Fruit fly (Drosophila melanogaster) whole organism, embryonic: ENCODE data around the gene Ids.
A peak's percentile ranks its signal among the peaks of the same experiment; 100 is the strongest.

ENCODE experiments used
- Abd-B ChIP-seq: fragments of 200-800 bp; sonication (Bioruptor generic); optimal IDR thresholded peaks from 2 replicates; lab custom pipeline; 2018; ENCODE audit warnings: missing biosample characterization, mild to moderate bottlenecking, missing genetic modification characterization, moderate library complexity
- Atf3 ChIP-seq: fragments of 200-800 bp; sonication (Bioruptor generic); optimal IDR thresholded peaks from 3 replicates; lab custom pipeline; 2016; ENCODE audit warnings: missing biosample characterization, missing genetic modification characterization
- Awh ChIP-seq: fragments of 200-800 bp; sonication (Bioruptor generic); IDR thresholded peaks from 2 replicates; pipeline ENCODE4, ENCODE4 v1.3.6; 2022; ENCODE audit warnings: missing biosample characterization, missing genetic modification characterization
- BtbVII ChIP-seq: fragments of 200-800 bp; sonication (Bioruptor generic); optimal IDR thresholded peaks from 3 replicates; lab custom pipeline; 2017; ENCODE audit warnings: missing biosample characterization, mild to moderate bottlenecking, missing genetic modification characterization
- Bteb2 ChIP-seq: fragments of 200-800 bp; sonication (Bioruptor generic); optimal IDR thresholded peaks from 2 replicates; lab custom pipeline; 2016; ENCODE audit warnings: missing biosample characterization, missing genetic modification characterization
- CG10462 ChIP-seq: fragments of 200-800 bp; sonication (Bioruptor generic); optimal IDR thresholded peaks from 2 replicates; lab custom pipeline; 2016; ENCODE audit warnings: missing biosample characterization, missing genetic modification characterization
- CG11085 ChIP-seq: fragments of 200-800 bp; sonication (Bioruptor generic); IDR thresholded peaks from 2 replicates; pipeline ENCODE4 v1.3.6; 2022; ENCODE audit warnings: missing biosample characterization, missing genetic modification characterization
- CG13287 ChIP-seq: fragments of 200-800 bp; sonication (Bioruptor generic); IDR thresholded peaks from 2 replicates; pipeline ENCODE4 v1.3.6; 2022; ENCODE audit warnings: missing biosample characterization, missing genetic modification characterization; ENCODE audit not compliant: partially characterized antibody
- CG14860 ChIP-seq: fragments of 200-800 bp; sonication (Bioruptor generic); IDR thresholded peaks from 3 replicates; pipeline ENCODE4 v1.3.6; 2022; ENCODE audit warnings: missing biosample characterization, missing genetic modification characterization; ENCODE audit not compliant: partially characterized antibody
- CG15514 ChIP-seq: fragments of 200-800 bp; sonication (Bioruptor generic); optimal IDR thresholded peaks from 3 replicates; lab custom pipeline; 2017; ENCODE audit warnings: missing biosample characterization, missing genetic modification characterization, mild to moderate bottlenecking, moderate library complexity, missing genetic modification reagents
- CG16779 ChIP-seq: fragments of 200-800 bp; sonication (Bioruptor generic); IDR thresholded peaks from 2 replicates; pipeline ENCODE4 v1.3.6; 2022; ENCODE audit warnings: missing biosample characterization, missing genetic modification characterization
- CG2129 ChIP-seq: fragments of 200-800 bp; sonication (Bioruptor generic); IDR thresholded peaks from 2 replicates; pipeline ENCODE4 v1.3.6; 2022; ENCODE audit warnings: missing biosample characterization, missing genetic modification characterization; ENCODE audit not compliant: partially characterized antibody
- CG2889 ChIP-seq: fragments of 200-800 bp; sonication (Bioruptor generic); IDR thresholded peaks from 3 replicates; pipeline ENCODE4 v1.3.6; 2022; ENCODE audit warnings: missing biosample characterization, missing genetic modification characterization
- CG34224 ChIP-seq: fragments of 200-800 bp; sonication (Bioruptor generic); IDR thresholded peaks from 3 replicates; pipeline ENCODE4 v1.3.6; 2022; ENCODE audit warnings: missing biosample characterization, missing genetic modification characterization; ENCODE audit not compliant: partially characterized antibody
- CG5245 ChIP-seq: fragments of 200-800 bp; sonication (Bioruptor generic); optimal IDR thresholded peaks from 3 replicates; lab custom pipeline; 2016; ENCODE audit warnings: missing biosample characterization, missing genetic modification characterization
- CG6654 ChIP-seq: fragments of 200-800 bp; sonication (Bioruptor generic); optimal IDR thresholded peaks from 2 replicates; lab custom pipeline; 2017; ENCODE audit warnings: missing biosample characterization, mild to moderate bottlenecking, missing genetic modification characterization
- CG6683 ChIP-seq: fragments of 200-800 bp; sonication (Bioruptor generic); optimal IDR thresholded peaks from 2 replicates; lab custom pipeline; 2017; ENCODE audit warnings: missing biosample characterization, mild to moderate bottlenecking, missing genetic modification characterization, missing genetic modification reagents
- CG6765 ChIP-seq: fragments of 200-800 bp; sonication (Bioruptor generic); optimal IDR thresholded peaks from 3 replicates; lab custom pipeline; 2017; ENCODE audit warnings: missing biosample characterization, mild to moderate bottlenecking, missing genetic modification characterization
- CG6791 ChIP-seq: fragments of 200-800 bp; sonication (Bioruptor generic); IDR thresholded peaks from 3 replicates; pipeline ENCODE4 v1.3.6; 2022; ENCODE audit warnings: missing biosample characterization, missing genetic modification characterization; ENCODE audit not compliant: partially characterized antibody
- CG6813 ChIP-seq: fragments of 200-800 bp; sonication (Bioruptor generic); optimal IDR thresholded peaks from 2 replicates; lab custom pipeline; 2017; ENCODE audit warnings: missing biosample characterization, missing genetic modification characterization, mild to moderate bottlenecking, moderate library complexity, missing genetic modification reagents
- CG8281 ChIP-seq: fragments of 200-800 bp; sonication (Bioruptor generic); optimal IDR thresholded peaks from 2 replicates; lab custom pipeline; 2018; ENCODE audit warnings: missing biosample characterization, mild to moderate bottlenecking, missing genetic modification characterization, moderate library complexity
- CG8290 ChIP-seq, 3 experiments: fragments of 200-800 bp; sonication (Bioruptor generic); optimal IDR thresholded peaks; 2 replicates each; lab custom pipeline; 2016 to 2019; ENCODE audit warnings: missing biosample characterization in 3 of 3, missing genetic modification characterization in 3 of 3, mild to moderate bottlenecking in 2 of 3, moderate library complexity in 1 of 3
- CG8924 ChIP-seq: fragments of 200-800 bp; optimal IDR thresholded peaks from 3 replicates; lab custom pipeline; 2019; ENCODE audit warnings: missing biosample characterization, mild to moderate bottlenecking, missing genetic modification characterization, moderate library complexity
- Dip3 ChIP-seq: fragments of 200-800 bp; sonication (Bioruptor generic); optimal IDR thresholded peaks from 3 replicates; lab custom pipeline; 2016; ENCODE audit warnings: missing biosample characterization, missing genetic modification characterization
- Eip74EF ChIP-seq, 2 experiments: fragments of 200-800 bp in 1 of 2; fragments of >200 bp in 1 of 2; sonication (Bioruptor generic) in 1 of 2; optimal IDR thresholded peaks; 2 replicates each; lab custom pipeline; 2017 to 2019; ENCODE audit warnings: missing biosample characterization in 2 of 2, missing genetic modification characterization in 2 of 2, mild to moderate bottlenecking in 1 of 2, moderate library complexity in 1 of 2
- Ets65A ChIP-seq: fragments of 200-800 bp; sonication (Bioruptor generic); peaks from one replicate; lab custom pipeline; 2016; ENCODE audit warnings: missing biosample characterization, missing genetic modification characterization
- Hr39 ChIP-seq: fragments of >200 bp; optimal IDR thresholded peaks from 2 replicates; lab custom pipeline; 2017
- Jarid2 ChIP-seq: fragments of 200-800 bp; sonication (Bioruptor generic); optimal IDR thresholded peaks from 3 replicates; lab custom pipeline; 2017; ENCODE audit warnings: mild to moderate bottlenecking, missing biosample characterization, missing genetic modification reagents, missing genetic modification characterization
- Nf-YA ChIP-seq: fragments of 200-800 bp; sonication (Bioruptor generic); IDR thresholded peaks from 2 replicates; pipeline ENCODE4 v1.3.6; 2022; ENCODE audit warnings: missing biosample characterization, missing genetic modification characterization
- Poxn ChIP-seq: fragments of 200-800 bp; sonication (Bioruptor generic); IDR thresholded peaks from 2 replicates; pipeline ENCODE4 v1.3.6; 2022; ENCODE audit warnings: missing biosample characterization, missing genetic modification characterization
- Side ChIP-seq: fragments of 200-800 bp; sonication (Bioruptor generic); optimal IDR thresholded peaks from 2 replicates; lab custom pipeline; 2016; ENCODE audit warnings: missing biosample characterization, missing genetic modification characterization
- Taf1 ChIP-seq: fragments of 200-800 bp; sonication (Bioruptor generic); IDR thresholded peaks from 2 replicates; pipeline ENCODE4 v1.3.6; 2022; ENCODE audit warnings: missing biosample characterization, missing genetic modification characterization
- Trl ChIP-seq, 3 experiments: fragments of >200 bp in 2 of 3; fragments of 200-800 bp in 1 of 3; sonication (Bioruptor generic) in 1 of 3; optimal IDR thresholded peaks; 2 replicates in 1 of 3; 3 replicates in 2 of 3; lab custom pipeline; 2016 to 2017; ENCODE audit warnings: missing biosample characterization in 1 of 3, missing genetic modification characterization in 1 of 3
- ac ChIP-seq: fragments of 200-800 bp; sonication (Bioruptor generic); optimal IDR thresholded peaks from 3 replicates; lab custom pipeline; 2017; ENCODE audit warnings: missing biosample characterization, mild to moderate bottlenecking, missing genetic modification characterization
- chn ChIP-seq: fragments of 200-800 bp; sonication (Bioruptor generic); optimal IDR thresholded peaks from 2 replicates; lab custom pipeline; 2016; ENCODE audit warnings: missing biosample characterization, missing genetic modification characterization
- gro ChIP-seq: fragments of 200-800 bp; sonication (Bioruptor generic); optimal IDR thresholded peaks from 2 replicates; lab custom pipeline; 2016; ENCODE audit warnings: missing biosample characterization, missing genetic modification characterization
- gsb ChIP-seq: fragments of 200-800 bp; sonication (Bioruptor generic); IDR thresholded peaks from 2 replicates; pipeline ENCODE4 v1.3.6; 2022; ENCODE audit warnings: missing biosample characterization, missing genetic modification characterization
- gt ChIP-seq: fragments of 200-800 bp; sonication (Bioruptor generic); IDR thresholded peaks from 2 replicates; pipeline ENCODE4 v1.3.6; 2022; ENCODE audit warnings: missing biosample characterization, missing genetic modification characterization
- lbe ChIP-seq: fragments of 200-800 bp; sonication (Bioruptor generic); optimal IDR thresholded peaks from 2 replicates; lab custom pipeline; 2016; ENCODE audit warnings: missing biosample characterization, mild to moderate bottlenecking, missing genetic modification characterization
- mld ChIP-seq: fragments of 200-800 bp; sonication (Bioruptor generic); IDR thresholded peaks from 3 replicates; pipeline ENCODE4 v1.3.6; 2022; ENCODE audit warnings: missing biosample characterization, missing genetic modification characterization; ENCODE audit not compliant: partially characterized antibody
- nau ChIP-seq: fragments of 200-800 bp; sonication (Bioruptor generic); optimal IDR thresholded peaks from 3 replicates; lab custom pipeline; 2017; ENCODE audit warnings: missing biosample characterization, mild to moderate bottlenecking, missing genetic modification characterization, missing genetic modification reagents
- nerfin-1 ChIP-seq: fragments of 200-800 bp; sonication (Bioruptor generic); optimal IDR thresholded peaks from 3 replicates; lab custom pipeline; 2019; ENCODE audit warnings: missing biosample characterization, mild to moderate bottlenecking, missing genetic modification characterization, moderate library complexity
- onecut ChIP-seq: fragments of 200-800 bp; sonication (Bioruptor generic); IDR thresholded peaks from 2 replicates; pipeline ENCODE4 v1.3.6; 2022; ENCODE audit warnings: missing biosample characterization, missing genetic modification characterization
- rib ChIP-seq: fragments of 200-800 bp; sonication (Bioruptor generic); IDR thresholded peaks from 2 replicates; pipeline ENCODE4 v1.3.6; 2022; ENCODE audit warnings: missing biosample characterization, missing genetic modification characterization
- so ChIP-seq: fragments of 200-800 bp; sonication (Bioruptor generic); IDR thresholded peaks from 3 replicates; pipeline ENCODE4 v1.3.6; 2022; ENCODE audit warnings: missing biosample characterization, missing genetic modification characterization
- tup ChIP-seq: fragments of 200-800 bp; sonication (Bioruptor generic); optimal IDR thresholded peaks from 2 replicates; lab custom pipeline; 2016; ENCODE audit warnings: missing biosample characterization, mild to moderate bottlenecking, missing genetic modification characterization, moderate library complexity
- tx ChIP-seq: fragments of 200-800 bp; sonication (Bioruptor generic); optimal IDR thresholded peaks from 2 replicates; lab custom pipeline; 2016; ENCODE audit warnings: missing biosample characterization, missing genetic modification characterization
- wor ChIP-seq: fragments of 200-800 bp; sonication (Bioruptor generic); IDR thresholded peaks from 2 replicates; pipeline ENCODE4 v1.3.6; 2022; ENCODE audit warnings: missing biosample characterization, missing genetic modification characterization

The Ids gene

DNA sequence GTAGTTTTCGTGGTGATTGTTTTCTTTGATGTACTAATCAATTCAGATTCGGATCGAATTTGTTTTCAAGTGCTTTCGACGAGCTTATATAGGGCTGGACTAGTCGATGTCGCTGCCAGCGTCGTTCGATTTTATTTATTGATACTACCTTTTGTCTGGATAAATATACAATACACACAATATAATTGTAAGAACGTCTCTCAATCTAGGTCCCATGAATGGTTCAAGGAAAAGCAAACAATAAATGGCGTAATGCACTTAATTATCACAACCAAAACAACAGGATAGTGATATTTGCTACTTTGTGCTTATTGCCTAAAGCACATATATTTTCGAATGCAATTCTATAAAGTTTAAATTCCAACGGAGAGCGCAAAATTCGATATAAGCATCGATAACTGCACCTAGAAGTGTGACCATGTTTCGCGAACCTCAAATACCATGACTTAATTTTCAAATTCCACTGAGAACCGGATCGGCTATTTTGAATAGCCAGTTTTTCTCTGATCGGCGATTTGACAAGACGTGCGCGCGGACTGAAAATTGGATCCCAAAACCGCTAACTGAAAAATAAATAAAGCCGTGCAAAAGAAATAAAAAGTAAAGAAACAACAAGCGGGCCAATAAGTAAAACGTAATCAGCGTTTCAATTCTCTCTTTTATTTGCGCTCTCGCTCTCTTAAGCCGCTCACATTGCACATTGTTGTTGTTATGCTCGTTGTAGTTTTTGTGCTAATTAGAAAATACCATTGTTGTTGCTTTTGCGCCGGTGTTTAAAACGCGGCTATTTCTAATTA, 41.5 kb upstream of the Ids start, which contains the start of the genes Drsl6 and kst (continued):
- TF ChIP-seq CG16779 (GFP tag; lab: Robert Waterston, UW) (no peak), Hr39 (lab: Kevin White, UChicago) (no peak), Eip74EF (GFP tag; optimal IDR thresholded peaks at IDR 0.05; lab: Kevin White, UChicago) (peak in 1 of 2 experiments; percentile 36), CG5245 (no peak), CG6654 (GFP tag; lab: Kevin White, UChicago) (no peak), CG14860 (GFP tag; lab: Robert Waterston, UW) (no peak; the same call in 2 of the 3 replicates), Trl (optimal IDR thresholded peaks at IDR 0.05; lab: Kevin White, UChicago) (peak in 1 of 2 experiments; percentile 25), Trl (GFP tag; optimal IDR thresholded peaks at IDR 0.05; lab: Kevin White, UChicago) (peak; percentile 46), nerfin-1 (tag; lab: Kevin White, UChicago) (peak; percentile 53), wor (GFP tag; lab: Robert Waterston, UW) (no peak), CG6813 (GFP tag; lab: Kevin White, UChicago) (peak; percentile 9), gsb (GFP tag; lab: Robert Waterston, UW) (no peak), rib (GFP tag; lab: Robert Waterston, UW) (peak; percentile 60; the same call in 1 of the 2 replicates), onecut (GFP tag; lab: Robert Waterston, UW) (peak; percentile 24; the same call in 1 of the 2 replicates), mld (no peak; the same call in 2 of the 3 replicates), Nf-YA (GFP tag; lab: Robert Waterston, UW) (peak; percentile 25; the same call in 1 of the 2 replicates), Bteb2 (GFP tag; lab: Kevin White, UChicago) (no peak), Awh (GFP tag; lab: Robert Waterston, UW) (peak; percentile 70; the same call in 1 of the 2 replicates), CG8290 (GFP tag; optimal IDR thresholded peaks at IDR 0.05; lab: Kevin White, UChicago) (peak; percentile 41), CG8290 (tag; optimal IDR thresholded peaks at IDR 0.05; lab: Kevin White, UChicago) (no peak), Side (peak; percentile 22), Atf3 (GFP tag; lab: Kevin White, UChicago) (no peak), CG34224 (GFP tag; lab: Robert Waterston, UW) (peak; percentile 64), nau (GFP tag; lab: Kevin White, UChicago) (no peak), ac (GFP tag; lab: Kevin White, UChicago) (no peak), CG11085 (GFP tag; lab: Robert Waterston, UW) (no peak), CG6791 (GFP tag; lab: Robert Waterston, UW) (peak; percentile 62), Poxn (GFP tag; lab: Robert Waterston, UW) (no peak), tup (no peak), CG8924 (tag; lab: Kevin White, UChicago) (peak; percentile 39), gro (GFP tag; lab: Kevin White, UChicago) (peak; percentile 38), so (GFP tag; lab: Robert Waterston, UW) (peak; percentile 15; the same call in 1 of the 3 replicates), CG6683 (GFP tag; lab: Kevin White, UChicago) (no peak), Dip3 (GFP tag; lab: Kevin White, UChicago) (no peak), Jarid2 (GFP tag; lab: Kevin White, UChicago) (peak; percentile 97), Taf1 (GFP tag; lab: Robert Waterston, UW) (no peak), gt (GFP tag; lab: Robert Waterston, UW) (no peak), BtbVII (GFP tag; lab: Kevin White, UChicago) (no peak), chn (GFP tag; lab: Kevin White, UChicago) (no peak), CG13287 (GFP tag; lab: Robert Waterston, UW) (peak; percentile 73), CG8281 (tag; lab: Kevin White, UChicago) (no peak), CG10462 (GFP tag; lab: Kevin White, UChicago) (no peak), CG15514 (GFP tag; lab: Kevin White, UChicago) (peak; percentile 92), Abd-B (no peak), lbe (peak; percentile 13), tx (no peak), CG6765 (GFP tag; lab: Kevin White, UChicago) (no peak), Ets65A (GFP tag; lab: Kevin White, UChicago) (no peak), CG2889 (GFP tag; lab: Robert Waterston, UW) (no peak), CG2129 (GFP tag; lab: Robert Waterston, UW) (no peak)
